Fruit fly (Drosophila melanogaster): Measurements from ENCODE around the gene CG9386.

The CG9386 gene

dm6 chr3R:9571523-9571922 is 16.3 kb upstream of the CG9386 start, which contains the start of gene CG9396:
Gene CG9396, minus strand, starts transcription at chr3R:9571623.
- TF ChIP-seq Dip3 (GFP tag; optimal IDR thresholded peaks at IDR 0.05), result no peak
- peak; percentile 19 for TF ChIP-seq sens (GFP tag)

dm6 chr3R:9570657-9571056 is 15.4 kb upstream of the CG9386 start:
- TF ChIP-seq sug (tag; optimal IDR thresholded peaks at IDR 0.05) (peak; percentile 27), Pdp1 (GFP tag; optimal IDR thresholded peaks at IDR 0.05) (peak in 1 of 2 experiments; percentile 35), nerfin-2 (GFP tag; IDR thresholded peaks at IDR 0.05; ENCODE audit: partially characterized antibody) (no peak), sens (GFP tag) (peak; percentile 24), Doc3 (GFP tag; IDR thresholded peaks at IDR 0.05; ENCODE audit: partially characterized antibody) (no peak), CG6791 (GFP tag; IDR thresholded peaks at IDR 0.05; ENCODE audit: partially characterized antibody) (0 out of 3 replicates have a peak, but pooled peaks have one; percentile 33)

dm6 chr3R:9570114-9570513 is 14.9 kb upstream of the CG9386 start, which contains the start of gene CG16790:
Gene CG16790, minus strand, starts transcription at chr3R:9570214.
- peak; percentile 13; the same call in 1 of the 3 replicates for TF ChIP-seq row (GFP tag; IDR thresholded peaks at IDR 0.05)
- TF ChIP-seq CG1832 (GFP tag; optimal IDR thresholded peaks at IDR 0.05), result no peak
- no peak for TF ChIP-seq CG8290 (GFP tag; optimal IDR thresholded peaks at IDR 0.05)
- TF ChIP-seq CG8290 (tag; optimal IDR thresholded peaks at IDR 0.05), result no peak
- peak; percentile 54 for TF ChIP-seq Sry-β (GFP tag; optimal IDR thresholded peaks at IDR 0.05)
- TF ChIP-seq MBD-R2 (GFP tag; IDR thresholded peaks at IDR 0.05), result 0 out of 2 replicates have a peak, but pooled peaks have one; percentile 42

dm6 chr3R:9565895-9566294 is 10.7 kb upstream of the CG9386 start, which contains the start of gene CG16789:
Gene CG16789, plus strand, starts transcription at chr3R:9566195.
- TF ChIP-seq run (tag; optimal IDR thresholded peaks at IDR 0.05) (no peak), Xbp1 (GFP tag; optimal IDR thresholded peaks at IDR 0.05) (no peak), Opbp (GFP tag; IDR thresholded peaks at IDR 0.05; ENCODE audit: partially characterized antibody) (no peak), Bteb2 (GFP tag; optimal IDR thresholded peaks at IDR 0.05) (no peak), CG34376 (GFP tag; optimal IDR thresholded peaks at IDR 0.05) (no peak), CG10979 (tag; optimal IDR thresholded peaks at IDR 0.05) (no peak), org-1 (GFP tag; optimal IDR thresholded peaks at IDR 0.05) (no peak), CG18262 (tag; optimal IDR thresholded peaks at IDR 0.05) (no peak), dysf (GFP tag; IDR thresholded peaks at IDR 0.05) (no peak), Six4 (GFP tag; optimal IDR thresholded peaks at IDR 0.05) (no peak), CG9437 (GFP tag; optimal IDR thresholded peaks at IDR 0.05) (no peak), odd (GFP tag; optimal IDR thresholded peaks at IDR 0.05) (no peak), CG4404 (GFP tag; IDR thresholded peaks at IDR 0.05) (no peak), prd (optimal IDR thresholded peaks at IDR 0.05) (no peak), prd (GFP tag; IDR thresholded peaks at IDR 0.05) (no peak), CG9876 (GFP tag; optimal IDR thresholded peaks at IDR 0.05) (no peak), CG11695 (GFP tag; IDR thresholded peaks at IDR 0.05) (no peak)

dm6 chr3R:9563240-9563992 is 8.2 kb upstream of the CG9386 start, which contains the start of the genes CG9393 and Vps45:
Gene CG9393, minus strand, starts transcription at chr3R:9563673.
Gene Vps45, plus strand, starts transcription at chr3R:9563924.
- TF ChIP-seq Adf1 (GFP tag; IDR thresholded peaks at IDR 0.05), result peak; percentile 9; the same call in 1 of the 2 replicates
- TF ChIP-seq E2f1 (GFP tag; IDR thresholded peaks at IDR 0.05), result peak; percentile 16; the same call in 1 of the 2 replicates
- TF ChIP-seq pho (GFP tag; optimal IDR thresholded peaks at IDR 0.05), result peak; percentile 81
- peak; percentile 20 for TF ChIP-seq kay (GFP tag; optimal IDR thresholded peaks at IDR 0.05)
- TF ChIP-seq maf-S (GFP tag; optimal IDR thresholded peaks at IDR 0.05), result peak; percentile 59
- no peak for TF ChIP-seq ham (GFP tag; IDR thresholded peaks at IDR 0.05)
- peak; percentile 66 for TF ChIP-seq Xrp1 (GFP tag; IDR thresholded peaks at IDR 0.05)
- TF ChIP-seq Fer2 (tag; optimal IDR thresholded peaks at IDR 0.05), result peak; percentile 58
- TF ChIP-seq CG11247 (GFP tag; IDR thresholded peaks at IDR 0.05), result no peak
- TF ChIP-seq fd3F (GFP tag; optimal IDR thresholded peaks at IDR 0.05), result peak; percentile 48
- peak in 1 of 2 experiments; percentile 78 for TF ChIP-seq Hr51 (GFP tag; optimal IDR thresholded peaks at IDR 0.05)
- peak; percentile 71 for TF ChIP-seq fu2 (GFP tag; optimal IDR thresholded peaks at IDR 0.05)
- TF ChIP-seq HHEX (GFP tag; optimal IDR thresholded peaks at IDR 0.05), result no peak
- peak; percentile 64 for TF ChIP-seq vvl (GFP tag; IDR thresholded peaks at IDR 0.05)
- TF ChIP-seq Sin3A (optimal IDR thresholded peaks at IDR 0.05), result peak; percentile 96
- peak; percentile 48 for TF ChIP-seq Bteb2 (GFP tag; optimal IDR thresholded peaks at IDR 0.05)

Measured in whole organism, embryonic.